Fruit fly (Drosophila melanogaster): ENCODE measurements around the gene ATPsynCF6.
A peak's percentile ranks its signal among the peaks of the same experiment; 100 is the strongest.

Gene ATPsynCF6

dm6 chr3R:23338290-23338689 lies 17.6 kb downstream of the ATPsynCF6 start (continued):
- no peak for TF ChIP-seq NC2β (GFP tag; optimal IDR thresholded peaks at IDR 0.05)
- no peak for TF ChIP-seq sna (GFP tag; IDR thresholded peaks at IDR 0.05; ENCODE audit: partially characterized antibody)
- TF ChIP-seq Dfd (GFP tag; optimal IDR thresholded peaks at IDR 0.05): no peak
- no peak for TF ChIP-seq kah (GFP tag; optimal IDR thresholded peaks at IDR 0.05)
- TF ChIP-seq ato (GFP tag; IDR thresholded peaks at IDR 0.05; ENCODE audit: partially characterized antibody): no peak
- TF ChIP-seq nom (GFP tag; optimal IDR thresholded peaks at IDR 0.05): no peak
- peak; percentile 37 for TF ChIP-seq Med (GFP tag)
- TF ChIP-seq psq (GFP tag; optimal IDR thresholded peaks at IDR 0.05): no peak
- no peak for TF ChIP-seq exex (tag; optimal IDR thresholded peaks at IDR 0.05)
- no peak for TF ChIP-seq CG10209 (GFP tag; optimal IDR thresholded peaks at IDR 0.05)
- TF ChIP-seq gro (GFP tag; optimal IDR thresholded peaks at IDR 0.05): no peak
- TF ChIP-seq CG4404 (GFP tag; IDR thresholded peaks at IDR 0.05): no peak
- TF ChIP-seq sens (GFP tag): peak; percentile 26
- TF ChIP-seq nmo (GFP tag; optimal IDR thresholded peaks at IDR 0.05): no peak
- no peak for TF ChIP-seq cato (GFP tag; optimal IDR thresholded peaks at IDR 0.05; ENCODE audit: borderline replicate concordance)
- TF ChIP-seq Mrtf (GFP tag; IDR thresholded peaks at IDR 0.05): no peak
- TF ChIP-seq CG2678 (tag; optimal IDR thresholded peaks at IDR 0.05): no peak
- TF ChIP-seq Sry-β (GFP tag; optimal IDR thresholded peaks at IDR 0.05): no peak
- no peak for TF ChIP-seq CG12071 (GFP tag; optimal IDR thresholded peaks at IDR 0.05)
- TF ChIP-seq sug (tag; optimal IDR thresholded peaks at IDR 0.05): no peak
- no peak for TF ChIP-seq Opbp (GFP tag; IDR thresholded peaks at IDR 0.05; ENCODE audit: partially characterized antibody)
- TF ChIP-seq Hr51 (GFP tag; optimal IDR thresholded peaks at IDR 0.05): no peak
- no peak for TF ChIP-seq Gug (GFP tag; IDR thresholded peaks at IDR 0.05)
- TF ChIP-seq toy (GFP tag; IDR thresholded peaks at IDR 0.05): no peak
- no peak for TF ChIP-seq hth (optimal IDR thresholded peaks at IDR 0.05)
- TF ChIP-seq tll (GFP tag; optimal IDR thresholded peaks at IDR 0.05): no peak
- 0 out of 3 replicates have a peak, but pooled peaks have one; percentile 6 for TF ChIP-seq sr (GFP tag; IDR thresholded peaks at IDR 0.05)
- TF ChIP-seq CG17568 (GFP tag; optimal IDR thresholded peaks at IDR 0.05): no peak
- no peak for TF ChIP-seq Dek (tag; optimal IDR thresholded peaks at IDR 0.05)
- TF ChIP-seq CG10267 (tag; optimal IDR thresholded peaks at IDR 0.05): no peak
- no peak for TF ChIP-seq CG4360 (GFP tag; IDR thresholded peaks at IDR 0.05)
- no peak for TF ChIP-seq Ets97D (GFP tag; optimal IDR thresholded peaks at IDR 0.05)
- no peak for TF ChIP-seq CG9727 (GFP tag; optimal IDR thresholded peaks at IDR 0.05)
- no peak for TF ChIP-seq CG11696 (GFP tag; IDR thresholded peaks at IDR 0.05)
- no peak for TF ChIP-seq Kr (GFP tag; optimal IDR thresholded peaks at IDR 0.05)

- TF ChIP-seq D19B (GFP tag; optimal IDR thresholded peaks at IDR 0.05) (peak; percentile 14), CG2120 (GFP tag; optimal IDR thresholded peaks at IDR 0.05) (peak; percentile 71), GATAe (GFP tag; conservative IDR thresholded peaks at IDR 0.05) (peak; percentile 16; the same call in 1 of the 2 replicates), CG32532 (GFP tag; IDR thresholded peaks at IDR 0.05) (0 out of 2 replicates have a peak, but pooled peaks have one; percentile 27), NC2α (GFP tag; optimal IDR thresholded peaks at IDR 0.05) (no peak), Atf6 (GFP tag; IDR thresholded peaks at IDR 0.05) (peak; percentile 46), CG9932 (GFP tag; IDR thresholded peaks at IDR 0.05) (0 out of 2 replicates have a peak, but pooled peaks have one; percentile 11), mam (GFP tag; optimal IDR thresholded peaks at IDR 0.05) (peak; percentile 25), br (optimal IDR thresholded peaks at IDR 0.05) (no peak), HLH54F (GFP tag; optimal IDR thresholded peaks at IDR 0.05) (peak; percentile 25), row (GFP tag; IDR thresholded peaks at IDR 0.05) (peak; percentile 44; the same call in 2 of the 3 replicates), CG18599 (GFP tag; optimal IDR thresholded peaks at IDR 0.05) (peak; percentile 65), CG10274 (GFP tag; optimal IDR thresholded peaks at IDR 0.05) (peak; percentile 95), kay (GFP tag; optimal IDR thresholded peaks at IDR 0.05) (no peak), CG7839 (tag; optimal IDR thresholded peaks at IDR 0.05) (peak; percentile 23), Hr3 (GFP tag; optimal IDR thresholded peaks at IDR 0.05) (no peak), trem (tag; optimal IDR thresholded peaks at IDR 0.05) (no peak)
Observed at dm6 chr3R:23337183-23337825, 18.6 kb downstream of the ATPsynCF6 start.

Measured in whole organism, embryonic.